Worm (Caenorhabditis elegans) whole organism, L2 larva: ENCODE measurements around the gene cka-1.

Source experiments
- C34F6.9 ChIP-seq: fragments of 150-350 bp; optimal IDR thresholded peaks from 2 replicates; lab custom pipeline; 2014; ENCODE audit warnings: missing biosample characterization, missing genetic modification characterization
- F13H6.1 ChIP-seq: sonication (generic microtip); optimal IDR thresholded peaks from 2 replicates; lab custom pipeline; 2016; ENCODE audit warnings: missing genetic modification characterization, missing compliant biosample characterization
- R02D3.7 ChIP-seq: fragments of 150-350 bp; optimal IDR thresholded peaks from 2 replicates; lab custom pipeline; 2014; ENCODE audit warnings: missing biosample characterization, missing genetic modification characterization
- Y55F3AM.14 ChIP-seq: fragments of 200-800 bp; sonication (Bioruptor generic); optimal IDR thresholded peaks from 2 replicates; lab custom pipeline; 2018; ENCODE audit warnings: mild to moderate bottlenecking, missing genetic modification characterization, missing compliant biosample characterization
- ZK546.5 ChIP-seq: sonication (generic microtip); optimal IDR thresholded peaks from 2 replicates; lab custom pipeline; 2017; ENCODE audit warnings: missing biosample characterization, missing genetic modification characterization
- alr-1 ChIP-seq: fragments of 150-350 bp; optimal IDR thresholded peaks from 2 replicates; lab custom pipeline; 2014; ENCODE audit warnings: missing biosample characterization, missing genetic modification characterization
- aly-2 ChIP-seq: fragments of 150-350 bp; optimal IDR thresholded peaks from 2 replicates; lab custom pipeline; 2014; ENCODE audit warnings: missing biosample characterization, missing genetic modification characterization
- ama-1 ChIP-seq: fragments of 150-350 bp; optimal IDR thresholded peaks from 2 replicates; lab custom pipeline; 2018; ENCODE audit warnings: inconsistent platforms
- blmp-1 ChIP-seq: sonication (generic microtip); optimal IDR thresholded peaks from 2 replicates; lab custom pipeline; 2017; ENCODE audit warnings: missing genetic modification characterization, mild to moderate bottlenecking, missing compliant biosample characterization, antibody characterized with exemption, moderate library complexity; ENCODE audit not compliant: insufficient read depth
- ceh-16 ChIP-seq: fragments of 150-350 bp; optimal IDR thresholded peaks from 2 replicates; lab custom pipeline; 2014; ENCODE audit warnings: missing biosample characterization, missing genetic modification characterization
- ceh-82 ChIP-seq: fragments of 150-350 bp; optimal IDR thresholded peaks from 2 replicates; lab custom pipeline; 2014; ENCODE audit warnings: missing biosample characterization, missing genetic modification characterization
- crh-2 ChIP-seq: sonication (generic microtip); optimal IDR thresholded peaks from 2 replicates; lab custom pipeline; 2017; ENCODE audit warnings: missing biosample characterization, missing genetic modification characterization
- dmd-4 ChIP-seq: sonication (generic microtip); optimal IDR thresholded peaks from 2 replicates; lab custom pipeline; 2017; ENCODE audit warnings: missing biosample characterization, missing genetic modification characterization
- egl-27 ChIP-seq: sonication (generic microtip); optimal IDR thresholded peaks from 3 replicates; lab custom pipeline; 2017; ENCODE audit warnings: missing biosample characterization, missing genetic modification reagents, missing genetic modification characterization
- elt-1 ChIP-seq: fragments of 150-350 bp; optimal IDR thresholded peaks from 2 replicates; lab custom pipeline; 2014; ENCODE audit warnings: missing biosample characterization, missing genetic modification characterization
- elt-3 ChIP-seq: sonication (generic microtip); optimal IDR thresholded peaks from 2 replicates; lab custom pipeline; 2017; ENCODE audit warnings: missing biosample characterization, missing genetic modification characterization
- fos-1 ChIP-seq: fragments of 150-350 bp; optimal IDR thresholded peaks from 2 replicates; lab custom pipeline; 2014; ENCODE audit warnings: missing biosample characterization, missing genetic modification characterization
- gmeb-1 ChIP-seq: fragments of 150-350 bp; optimal IDR thresholded peaks from 2 replicates; lab custom pipeline; 2014; ENCODE audit warnings: missing biosample characterization, missing genetic modification characterization
- lin-11 ChIP-seq: fragments of 150-350 bp; sonication (generic microtip); optimal IDR thresholded peaks from 2 replicates; lab custom pipeline; 2014; ENCODE audit warnings: missing biosample characterization, missing genetic modification characterization, inconsistent platforms, mixed read lengths
- lin-13 ChIP-seq: fragments of 150-350 bp; optimal IDR thresholded peaks from 2 replicates; lab custom pipeline; 2014; ENCODE audit warnings: missing biosample characterization, missing genetic modification reagents, missing genetic modification characterization
- lin-39 ChIP-seq: fragments of 150-350 bp; optimal IDR thresholded peaks from 2 replicates; lab custom pipeline; 2014; ENCODE audit warnings: missing biosample characterization, missing genetic modification reagents, missing genetic modification characterization
- lsy-2 ChIP-seq, 2 experiments: fragments of 150-350 bp in 1 of 2; sonication (generic microtip) in 1 of 2; optimal IDR thresholded peaks; 2 replicates each; lab custom pipeline; 2014 to 2017; ENCODE audit warnings: missing biosample characterization in 2 of 2, missing genetic modification characterization in 2 of 2
- mab-5 ChIP-seq: fragments of 150-350 bp; optimal IDR thresholded peaks from 2 replicates; lab custom pipeline; 2014; ENCODE audit warnings: missing biosample characterization, missing genetic modification characterization
- mbf-1 ChIP-seq: sonication (generic microtip); optimal IDR thresholded peaks from 2 replicates; lab custom pipeline; 2017; ENCODE audit warnings: missing biosample characterization, missing genetic modification characterization
- mdl-1 ChIP-seq, 2 experiments: fragments of 150-350 bp in 1 of 2; sonication (generic microtip) in 1 of 2; optimal IDR thresholded peaks; 2 replicates each; lab custom pipeline; 2017; ENCODE audit warnings: missing biosample characterization in 2 of 2, missing genetic modification characterization in 2 of 2
- nhr-10 ChIP-seq: sonication (generic microtip); optimal IDR thresholded peaks from 2 replicates; lab custom pipeline; 2017; ENCODE audit warnings: missing biosample characterization, missing genetic modification characterization
- nhr-11 ChIP-seq: fragments of 150-350 bp; optimal IDR thresholded peaks from 2 replicates; lab custom pipeline; 2014; ENCODE audit warnings: missing biosample characterization, missing genetic modification characterization
- nhr-12 ChIP-seq: fragments of 150-350 bp; optimal IDR thresholded peaks from 2 replicates; lab custom pipeline; 2014; ENCODE audit warnings: missing biosample characterization, missing genetic modification characterization
- nhr-129 ChIP-seq: fragments of 150-350 bp; optimal IDR thresholded peaks from 2 replicates; lab custom pipeline; 2014; ENCODE audit warnings: missing biosample characterization, missing genetic modification characterization
- nhr-21 ChIP-seq: fragments of 150-350 bp; optimal IDR thresholded peaks from 2 replicates; lab custom pipeline; 2014; ENCODE audit warnings: missing biosample characterization, missing genetic modification characterization
- nhr-23 ChIP-seq: fragments of 150-350 bp; optimal IDR thresholded peaks from 2 replicates; lab custom pipeline; 2014; ENCODE audit warnings: missing biosample characterization, missing genetic modification reagents, missing genetic modification characterization
- nhr-237 ChIP-seq: fragments of 150-350 bp; optimal IDR thresholded peaks from 2 replicates; lab custom pipeline; 2014; ENCODE audit warnings: missing biosample characterization, missing genetic modification characterization
- nhr-25 ChIP-seq: fragments of 150-350 bp; sonication (generic microtip); optimal IDR thresholded peaks from 3 replicates; lab custom pipeline; 2014; ENCODE audit warnings: missing biosample characterization, missing genetic modification characterization
- nhr-6 ChIP-seq: fragments of 150-350 bp; optimal IDR thresholded peaks from 2 replicates; lab custom pipeline; 2014; ENCODE audit warnings: missing biosample characterization, missing genetic modification characterization
- nhr-77 ChIP-seq: fragments of 150-350 bp; optimal IDR thresholded peaks from 2 replicates; lab custom pipeline; 2014; ENCODE audit warnings: missing biosample characterization, missing genetic modification characterization
- peb-1 ChIP-seq: fragments of 150-350 bp; optimal IDR thresholded peaks from 2 replicates; lab custom pipeline; 2014; ENCODE audit warnings: missing biosample characterization, missing genetic modification characterization
- sem-4 ChIP-seq: fragments of 150-350 bp; optimal IDR thresholded peaks from 2 replicates; lab custom pipeline; 2014; ENCODE audit warnings: missing biosample characterization, missing genetic modification reagents, missing genetic modification characterization
- skn-1 ChIP-seq: sonication (generic microtip); optimal IDR thresholded peaks from 2 replicates; lab custom pipeline; 2017; ENCODE audit warnings: missing biosample characterization, missing genetic modification characterization
- sma-3 ChIP-seq: sonication (generic microtip); optimal IDR thresholded peaks from 2 replicates; lab custom pipeline; 2016; ENCODE audit warnings: missing genetic modification reagents, missing genetic modification characterization, missing compliant biosample characterization
- sma-9 ChIP-seq, 2 experiments: fragments of 150-350 bp in 1 of 2; sonication (generic microtip) in 1 of 2; optimal IDR thresholded peaks; 2 replicates each; lab custom pipeline; 2014 to 2016; ENCODE audit warnings: missing genetic modification characterization in 2 of 2, mild to moderate bottlenecking in 1 of 2, missing biosample characterization in 1 of 2, missing compliant biosample characterization in 1 of 2, missing genetic modification reagents in 1 of 2, moderate library complexity in 1 of 2
- snpc-4 ChIP-seq: fragments of 150-350 bp; optimal IDR thresholded peaks from 2 replicates; lab custom pipeline; 2014; ENCODE audit warnings: missing biosample characterization, missing genetic modification characterization
- unc-39 ChIP-seq: fragments of 150-350 bp; optimal IDR thresholded peaks from 2 replicates; lab custom pipeline; 2014; ENCODE audit warnings: missing biosample characterization, missing genetic modification characterization
- unc-55 ChIP-seq: fragments of 150-350 bp; sonication (generic microtip); optimal IDR thresholded peaks from 3 replicates; lab custom pipeline; 2014; ENCODE audit warnings: missing biosample characterization, missing genetic modification reagents, missing genetic modification characterization
- unc-62 ChIP-seq: fragments of 150-350 bp; optimal IDR thresholded peaks from 2 replicates; lab custom pipeline; 2014; ENCODE audit warnings: missing biosample characterization, missing genetic modification reagents, missing genetic modification characterization
- zag-1 ChIP-seq: fragments of 150-350 bp; optimal IDR thresholded peaks from 2 replicates; lab custom pipeline; 2014; ENCODE audit warnings: missing biosample characterization, missing genetic modification characterization
- ztf-1 ChIP-seq: fragments of 200-800 bp; sonication (Bioruptor generic); conservative IDR thresholded peaks from 2 replicates; pipeline ENCODE4 v1.3.6; 2022; ENCODE audit warnings: missing genetic modification characterization, missing compliant biosample characterization
- ztf-11 ChIP-seq: sonication (generic microtip); optimal IDR thresholded peaks from 2 replicates; lab custom pipeline; 2017; ENCODE audit warnings: missing biosample characterization, missing genetic modification characterization
- ztf-4 ChIP-seq: fragments of 150-350 bp; optimal IDR thresholded peaks from 2 replicates; lab custom pipeline; 2014; ENCODE audit warnings: missing biosample characterization, missing genetic modification characterization

The cka-1 gene

ce11 chrIV:9716490-9716889 is 20.9 kb downstream of the cka-1 start:
- TF ChIP-seq Y55F3AM.14 (GFP tag; lab: Kevin White, UChicago) (no peak), ztf-4 (tag; lab: Kevin White, UChicago) (no peak), ZK546.5 (tag; lab: Kevin White, UChicago) (no peak), nhr-129 (peak; percentile 31), lin-11 (no peak), unc-62 (no peak), ztf-11 (tag; lab: Kevin White, UChicago) (no peak), aly-2 (tag; lab: Kevin White, UChicago) (no peak), nhr-237 (tag; lab: Kevin White, UChicago) (no peak), fos-1 (tag; lab: Kevin White, UChicago) (peak; percentile 92), C34F6.9 (tag; lab: Kevin White, UChicago) (peak; percentile 16), ceh-82 (no peak), skn-1 (tag; lab: Kevin White, UChicago) (peak; percentile 40), nhr-23 (tag; lab: Kevin White, UChicago) (no peak), unc-55 (GFP tag; lab: Kevin White, UChicago) (no peak), nhr-6 (tag; lab: Kevin White, UChicago) (no peak), nhr-21 (tag; lab: Kevin White, UChicago) (peak; percentile 21), sma-3 (GFP tag; lab: Kevin White, UChicago) (peak; percentile 24), alr-1 (no peak), crh-2 (tag; lab: Kevin White, UChicago) (peak; percentile 69), snpc-4 (peak; percentile 7), dmd-4 (tag; lab: Kevin White, UChicago) (no peak), elt-1 (tag; lab: Kevin White, UChicago) (no peak), ama-1 (lab: Kevin White, UChicago) (no peak), gmeb-1 (tag; lab: Kevin White, UChicago) (no peak), sem-4 (tag; lab: Kevin White, UChicago) (no peak), zag-1 (tag; lab: Kevin White, UChicago) (no peak), elt-3 (tag; lab: Kevin White, UChicago) (no peak), mbf-1 (tag; lab: Kevin White, UChicago) (no peak), egl-27 (tag; lab: Kevin White, UChicago) (no peak), mab-5 (no peak), mdl-1 (tag; optimal IDR thresholded peaks at IDR 0.05; lab: Kevin White, UChicago) (no peak), nhr-10 (tag; lab: Kevin White, UChicago) (no peak), lin-39 (no peak), nhr-12 (tag; lab: Kevin White, UChicago) (no peak), ceh-16 (tag; lab: Kevin White, UChicago) (no peak), ztf-1 (GFP tag; lab: Robert Waterston, UW) (no peak), R02D3.7 (tag; lab: Kevin White, UChicago) (no peak), sma-9 (GFP tag; optimal IDR thresholded peaks at IDR 0.05; lab: Kevin White, UChicago) (no peak), sma-9 (tag; optimal IDR thresholded peaks at IDR 0.05; lab: Kevin White, UChicago) (no peak), lin-13 (GFP tag; lab: Kevin White, UChicago) (no peak), nhr-25 (tag; lab: Kevin White, UChicago) (peak; percentile 63), nhr-11 (tag; lab: Kevin White, UChicago) (no peak), lsy-2 (tag; optimal IDR thresholded peaks at IDR 0.05; lab: Kevin White, UChicago) (peak in 1 of 2 experiments; percentile 15), F13H6.1 (tag; lab: Kevin White, UChicago) (no peak), nhr-77 (tag; lab: Kevin White, UChicago) (no peak), blmp-1 (tag; lab: Kevin White, UChicago) (peak; percentile 93), unc-39 (tag; lab: Kevin White, UChicago) (no peak), peb-1 (tag; lab: Kevin White, UChicago) (no peak)
- TF ChIP-seq, all 48 proteins: peak for 11
